Worm (Caenorhabditis elegans) whole organism, L4 larva: ENCODE data around the gene msp-64.

Source experiments
- D1046.2 ChIP-seq: fragments of 200-800 bp; sonication (Bioruptor generic); IDR thresholded peaks from 2 replicates; pipeline ENCODE4 v1.3.6; 2022; ENCODE audit warnings: missing genetic modification characterization, missing compliant biosample characterization
- F37D6.2 ChIP-seq: sonication (generic microtip); optimal IDR thresholded peaks from 2 replicates; lab custom pipeline; 2016; ENCODE audit warnings: mild to moderate bottlenecking, missing genetic modification characterization, missing compliant biosample characterization
- T20F7.1 ChIP-seq: fragments of 200-800 bp; sonication (Bioruptor generic); optimal IDR thresholded peaks from 2 replicates; lab custom pipeline; 2018; ENCODE audit warnings: mild to moderate bottlenecking, missing genetic modification characterization, missing compliant biosample characterization
- ZK546.5 ChIP-seq, 2 experiments: sonication (generic microtip); optimal IDR thresholded peaks; 2 replicates each; lab custom pipeline; 2017; ENCODE audit warnings: missing biosample characterization in 2 of 2, missing genetic modification characterization in 2 of 2
- aha-1 ChIP-seq: fragments of 150-350 bp; peaks from one replicate; lab custom pipeline; 2014; ENCODE audit warnings: missing biosample characterization, missing genetic modification characterization
- arid-1 ChIP-seq: fragments of 200-800 bp; sonication (Bioruptor generic); conservative IDR thresholded peaks from 2 replicates; pipeline ENCODE4 v1.3.6; 2022; ENCODE audit warnings: missing genetic modification reagents, missing genetic modification characterization, missing compliant biosample characterization
- ceh-20 ChIP-seq: fragments of 200-800 bp; sonication (Bioruptor generic); IDR thresholded peaks from 2 replicates; pipeline ENCODE4 v1.3.6; 2022; ENCODE audit warnings: missing genetic modification reagents, missing genetic modification characterization, missing compliant biosample characterization
- ceh-28 ChIP-seq: fragments of 150-350 bp; optimal IDR thresholded peaks from 2 replicates; lab custom pipeline; 2014; ENCODE audit warnings: missing biosample characterization, missing genetic modification reagents, missing genetic modification characterization
- ceh-32 ChIP-seq: sonication (generic microtip); optimal IDR thresholded peaks from 2 replicates; lab custom pipeline; 2016; ENCODE audit warnings: mild to moderate bottlenecking, missing genetic modification characterization, missing compliant biosample characterization; ENCODE audit not compliant: poor library complexity
- daf-12 ChIP-seq: fragments of 150-350 bp; optimal IDR thresholded peaks from 2 replicates; lab custom pipeline; 2014; ENCODE audit warnings: missing biosample characterization, missing genetic modification reagents, missing genetic modification characterization
- daf-16 ChIP-seq, 3 experiments: sonication (generic microtip); optimal IDR thresholded peaks; 2 replicates each; lab custom pipeline; 2016 to 2017; ENCODE audit warnings: missing genetic modification characterization in 3 of 3, missing genetic modification reagents in 3 of 3, mild to moderate bottlenecking in 2 of 3, missing compliant biosample characterization in 2 of 3, missing biosample characterization in 1 of 3, moderate library complexity in 1 of 3
- daf-8 ChIP-seq: fragments of 200-800 bp; sonication (Bioruptor generic); IDR thresholded peaks from 2 replicates; pipeline ENCODE4 v1.3.6; 2022; ENCODE audit warnings: missing genetic modification characterization, missing compliant biosample characterization
- dmd-6 ChIP-seq: fragments of 200-800 bp; sonication (Bioruptor generic); IDR thresholded peaks from 2 replicates; pipeline ENCODE4 v1.3.6; 2022; ENCODE audit warnings: missing genetic modification reagents, missing genetic modification characterization, missing compliant biosample characterization
- dpl-1 ChIP-seq: fragments of 150-350 bp; optimal IDR thresholded peaks from 2 replicates; lab custom pipeline; 2014; ENCODE audit warnings: missing biosample characterization, missing genetic modification reagents, missing genetic modification characterization
- duxl-1 ChIP-seq: sonication (generic microtip); optimal IDR thresholded peaks from 2 replicates; lab custom pipeline; 2016; ENCODE audit warnings: mild to moderate bottlenecking, missing genetic modification characterization, moderate library complexity, missing compliant biosample characterization; ENCODE audit not compliant: poor library complexity
- dve-1 ChIP-seq: sonication (generic microtip); optimal IDR thresholded peaks from 2 replicates; lab custom pipeline; 2017; ENCODE audit warnings: antibody characterized with exemption, mild to moderate bottlenecking, missing genetic modification characterization, missing compliant biosample characterization; ENCODE audit not compliant: insufficient read depth
- fkh-10 ChIP-seq: fragments of 150-350 bp; optimal IDR thresholded peaks from 2 replicates; lab custom pipeline; 2014; ENCODE audit warnings: missing biosample characterization, missing genetic modification reagents, missing genetic modification characterization
- hif-1 ChIP-seq, 2 experiments: sonication (generic microtip); optimal IDR thresholded peaks; 2 replicates each; lab custom pipeline; 2016 to 2017; ENCODE audit warnings: missing compliant biosample characterization in 2 of 2, missing genetic modification characterization in 2 of 2, missing genetic modification reagents in 2 of 2, missing genotype in 2 of 2, mild to moderate bottlenecking in 1 of 2
- hlh-11 ChIP-seq: fragments of 200-800 bp; sonication (Bioruptor generic); optimal IDR thresholded peaks from 2 replicates; lab custom pipeline; 2018; ENCODE audit warnings: mild to moderate bottlenecking, missing genetic modification characterization, missing compliant biosample characterization
- lim-7 ChIP-seq: fragments of 200-800 bp; sonication (Bioruptor generic); IDR thresholded peaks from 2 replicates; pipeline ENCODE4 v1.3.6; 2022; ENCODE audit warnings: missing genetic modification characterization, missing compliant biosample characterization
- lin-13 ChIP-seq: fragments of 150-350 bp; optimal IDR thresholded peaks from 2 replicates; lab custom pipeline; 2014; ENCODE audit warnings: missing biosample characterization, missing genetic modification reagents, missing genetic modification characterization
- lir-3 ChIP-seq: sonication (generic microtip); optimal IDR thresholded peaks from 2 replicates; lab custom pipeline; 2016; ENCODE audit warnings: mild to moderate bottlenecking, missing genetic modification characterization, missing compliant biosample characterization
- lsy-2 ChIP-seq, 2 experiments: fragments of 150-350 bp in 1 of 2; sonication (generic microtip) in 1 of 2; optimal IDR thresholded peaks; 2 replicates each; lab custom pipeline; 2014 to 2017; ENCODE audit warnings: missing biosample characterization in 2 of 2, missing genetic modification characterization in 2 of 2
- madf-9 ChIP-seq: fragments of 200-800 bp; sonication (Bioruptor generic); conservative IDR thresholded peaks from 2 replicates; pipeline ENCODE4 v1.3.6; 2022; ENCODE audit warnings: missing genetic modification reagents, missing genetic modification characterization, missing compliant biosample characterization
- mdt-29 ChIP-seq: fragments of 200-800 bp; sonication (Bioruptor generic); IDR thresholded peaks from 2 replicates; pipeline ENCODE4 v1.3.6; 2022; ENCODE audit warnings: missing genetic modification reagents, missing genetic modification characterization, missing compliant biosample characterization
- nhr-10 ChIP-seq: fragments of 150-350 bp; optimal IDR thresholded peaks from 2 replicates; lab custom pipeline; 2014; ENCODE audit warnings: missing biosample characterization, missing genetic modification characterization
- nhr-48 ChIP-seq: sonication (generic microtip); optimal IDR thresholded peaks from 2 replicates; lab custom pipeline; 2016; ENCODE audit warnings: mild to moderate bottlenecking, missing genetic modification characterization, missing compliant biosample characterization
- nhr-6 ChIP-seq: fragments of 150-350 bp; optimal IDR thresholded peaks from 2 replicates; lab custom pipeline; 2014; ENCODE audit warnings: missing biosample characterization, missing genetic modification characterization
- pha-4 ChIP-seq, 2 experiments: fragments of 150-350 bp in 1 of 2; fragments of 200-800 bp in 1 of 2; sonication (Bioruptor generic) in 1 of 2; IDR thresholded peaks in 1 of 2; optimal IDR thresholded peaks in 1 of 2; 2 replicates each; pipeline versions ENCODE4 v1.3.6 to Lab custom; 2014 to 2022; ENCODE audit warnings: missing genetic modification characterization in 2 of 2, missing genetic modification reagents in 2 of 2, missing biosample characterization in 1 of 2, missing compliant biosample characterization in 1 of 2
- php-3 ChIP-seq: fragments of 200-800 bp; sonication (Bioruptor generic); IDR thresholded peaks from 2 replicates; pipeline ENCODE4 v1.3.6; 2022; ENCODE audit warnings: missing genetic modification reagents, missing genetic modification characterization, missing compliant biosample characterization
- pqm-1 ChIP-seq: sonication (generic microtip); optimal IDR thresholded peaks from 2 replicates; lab custom pipeline; 2017; ENCODE audit warnings: missing biosample characterization, missing genetic modification characterization
- set-16 ChIP-seq: fragments of 200-800 bp; sonication (Bioruptor generic); IDR thresholded peaks from 2 replicates; pipeline ENCODE4 v1.3.6; 2022; ENCODE audit warnings: missing genetic modification reagents, missing genetic modification characterization, missing compliant biosample characterization
- snpc-1.2 ChIP-seq: fragments of 200-800 bp; sonication (Bioruptor generic); IDR thresholded peaks from 2 replicates; pipeline ENCODE4 v1.3.6; 2022; ENCODE audit warnings: missing genetic modification reagents, missing genetic modification characterization, missing compliant biosample characterization
- snpc-4 ChIP-seq: fragments of 150-350 bp; optimal IDR thresholded peaks from 2 replicates; lab custom pipeline; 2014; ENCODE audit warnings: missing biosample characterization, missing genetic modification characterization
- tag-97 ChIP-seq: fragments of 200-800 bp; sonication (Bioruptor generic); IDR thresholded peaks from 2 replicates; pipeline ENCODE4 v1.3.6; 2022; ENCODE audit warnings: missing genetic modification characterization, missing compliant biosample characterization
- tra-1 ChIP-seq: fragments of 200-800 bp; sonication (Bioruptor generic); IDR thresholded peaks from 2 replicates; pipeline ENCODE4 v1.3.6; 2022; ENCODE audit warnings: missing genetic modification reagents, missing genetic modification characterization, missing compliant biosample characterization
- unc-39 ChIP-seq: sonication (generic microtip); optimal IDR thresholded peaks from 2 replicates; lab custom pipeline; 2017; ENCODE audit warnings: missing biosample characterization, missing genetic modification characterization
- unc-62 ChIP-seq, 3 experiments: fragments of 150-350 bp in 1 of 3; sonication (generic microtip); optimal IDR thresholded peaks in 2 of 3; peaks in 1 of 3; 1 replicate in 1 of 3; 2 replicates in 2 of 3; lab custom pipeline; 2014 to 2017; ENCODE audit warnings: missing biosample characterization in 3 of 3, missing genetic modification characterization in 3 of 3, missing genetic modification reagents in 3 of 3, missing genotype in 1 of 3
- zfp-3 ChIP-seq: fragments of 200-800 bp; sonication (Bioruptor generic); conservative IDR thresholded peaks from 2 replicates; pipeline ENCODE4 v1.3.6; 2022; ENCODE audit warnings: missing genetic modification reagents, missing genetic modification characterization, missing compliant biosample characterization

The msp-64 gene

DNA sequence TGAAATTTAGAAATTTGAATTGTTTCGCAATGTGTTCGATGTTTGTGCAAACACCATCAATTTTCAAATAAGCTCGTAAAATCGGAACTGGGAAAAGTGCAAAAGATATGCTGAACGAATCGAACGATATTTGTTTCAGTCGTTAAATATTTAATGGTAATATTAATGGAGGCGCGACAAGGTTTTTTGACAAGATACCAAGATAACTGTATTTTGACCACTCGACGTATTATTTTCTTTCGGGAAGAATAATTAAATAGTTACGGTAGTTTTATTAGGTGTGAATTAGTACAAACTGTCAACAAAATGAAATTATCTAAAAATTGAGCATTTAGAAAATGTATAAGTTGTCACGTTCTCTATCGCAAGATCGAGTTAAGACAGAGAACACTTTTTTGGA is 5.8 kb downstream of the msp-64 start:
- TF ChIP-seq ceh-32 (tag; lab: Kevin White, UChicago) (no peak), hlh-11 (peak; percentile 21), nhr-6 (tag; lab: Kevin White, UChicago) (no peak), php-3 (GFP tag; lab: Robert Waterston, UW) (peak; percentile 96), pqm-1 (tag; lab: Kevin White, UChicago) (peak; percentile 9), T20F7.1 (GFP tag; lab: Kevin White, UChicago) (peak; percentile 41), aha-1 (no peak), daf-16 (GFP tag; optimal IDR thresholded peaks at IDR 0.05; lab: Kevin White, UChicago) (no peak), daf-16 (tag; optimal IDR thresholded peaks at IDR 0.05; lab: Kevin White, UChicago) (peak; percentile 72), hif-1 (tag; optimal IDR thresholded peaks at IDR 0.05; lab: Kevin White, UChicago) (peak in 1 of 2 experiments; percentile 8), tag-97 (GFP tag; lab: Robert Waterston, UW) (no peak), dve-1 (peak; percentile 70), arid-1 (GFP tag; lab: Robert Waterston, UW) (no peak), daf-12 (tag; lab: Kevin White, UChicago) (no peak), ceh-20 (GFP tag; lab: Robert Waterston, UW) (peak; percentile 22; the same call in 1 of the 2 replicates), tra-1 (GFP tag; lab: Robert Waterston, UW) (no peak)

DNA sequence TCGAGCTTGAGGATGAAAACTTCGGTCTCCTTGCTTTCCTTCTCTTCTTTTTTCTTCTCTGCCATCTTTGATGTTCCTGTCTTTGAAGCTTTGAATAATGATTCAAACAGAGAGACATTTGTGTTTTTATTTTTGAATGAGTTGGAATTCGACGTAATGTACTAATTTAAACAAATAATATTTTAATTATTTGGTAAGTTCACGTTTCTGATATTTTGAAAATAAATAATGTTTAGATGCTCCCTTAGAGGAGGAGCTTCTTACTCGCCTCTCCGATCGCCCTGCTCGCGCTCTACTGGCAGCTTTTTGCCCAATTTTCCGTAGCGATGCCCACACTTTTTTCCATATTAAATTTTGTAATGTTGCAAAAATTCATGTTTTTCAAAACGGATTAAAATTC is 9.1 kb downstream of the msp-64 start, which contains the start of the genes K05F1.9 and K05F1.1:
TSS of gene K05F1.9 (minus strand) at position 101 of the 400 bp plus-strand sequence.
TSS of gene K05F1.1 (plus strand) at position 308 of the 400 bp plus-strand sequence.
- no peak for TF ChIP-seq F37D6.2 (tag; lab: Kevin White, UChicago)
- no peak for TF ChIP-seq ZK546.5 (tag; optimal IDR thresholded peaks at IDR 0.05; lab: Kevin White, UChicago)
- no peak for TF ChIP-seq nhr-10
- TF ChIP-seq D1046.2 (GFP tag; lab: Robert Waterston, UW) = no peak
- TF ChIP-seq zfp-3 (GFP tag; lab: Robert Waterston, UW) = no peak
- TF ChIP-seq dpl-1 (GFP tag; lab: Kevin White, UChicago) = no peak

- TF ChIP-seq snpc-4 (tag; lab: Kevin White, UChicago) (no peak), php-3 (GFP tag; lab: Robert Waterston, UW) (no peak), mdt-29 (GFP tag; lab: Robert Waterston, UW) (no peak), lir-3 (tag; lab: Kevin White, UChicago) (no peak), unc-39 (tag; lab: Kevin White, UChicago) (no peak), lsy-2 (tag; optimal IDR thresholded peaks at IDR 0.05; lab: Kevin White, UChicago) (no peak), dmd-6 (GFP tag; lab: Robert Waterston, UW) (no peak), fkh-10 (GFP tag; lab: Kevin White, UChicago) (no peak), nhr-48 (tag; lab: Kevin White, UChicago) (no peak), lim-7 (GFP tag; lab: Robert Waterston, UW) (no peak), ceh-28 (tag; lab: Kevin White, UChicago) (no peak), zfp-3 (GFP tag; lab: Robert Waterston, UW) (no peak), lin-13 (GFP tag; lab: Kevin White, UChicago) (no peak)
Observed at ce11 chrII:5799553-5799952, 10.6 kb downstream of the msp-64 start, which contains the start of gene K05F1.8. K05F1.8 (minus strand) TSS chrII:5799653.

DNA sequence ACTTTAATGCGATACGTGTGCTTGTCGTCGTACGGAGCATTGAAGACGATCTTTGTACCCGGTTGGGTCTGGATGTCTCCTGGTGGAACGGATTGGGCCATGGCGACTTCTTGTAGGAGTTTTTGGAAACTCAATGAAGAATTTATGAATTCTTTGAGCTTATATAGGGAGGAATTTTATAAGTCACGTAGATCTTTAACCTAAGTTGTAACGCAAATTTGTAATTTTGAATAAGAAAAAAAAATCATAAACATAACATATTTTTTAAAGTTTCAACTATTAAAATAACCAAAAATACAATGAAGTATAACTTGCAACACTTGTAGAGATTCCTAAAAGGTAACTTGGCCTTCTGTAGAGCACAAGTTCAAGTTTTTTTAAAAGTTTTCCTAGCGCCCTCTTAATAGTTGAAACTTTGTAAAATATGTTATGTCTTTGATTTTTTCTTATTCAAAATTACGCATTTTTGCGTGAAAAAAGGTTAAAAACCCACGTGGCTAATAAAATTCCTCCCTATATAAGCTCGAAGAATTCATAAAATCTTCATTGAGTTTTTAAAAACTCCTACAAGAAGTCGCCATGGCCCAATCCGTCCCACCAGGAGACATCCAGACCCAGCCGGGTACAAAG is 12.7 kb downstream of the msp-64 start, which contains the start of the genes msp-63 and msp-142:
TSS of gene msp-63 (minus strand) at position 101 of the 630 bp plus-strand sequence.
TSS of gene msp-142 (plus strand) at position 580 of the 630 bp plus-strand sequence.
- TF ChIP-seq php-3 (GFP tag; lab: Robert Waterston, UW) (no peak), set-16 (no peak), daf-8 (GFP tag; lab: Robert Waterston, UW) (no peak), snpc-1.2 (GFP tag; lab: Robert Waterston, UW) (no peak), pha-4 (GFP tag; IDR thresholded peaks at IDR 0.05; lab: Robert Waterston, UW) (no peak), pha-4 (tag; optimal IDR thresholded peaks at IDR 0.05; lab: Kevin White, UChicago) (no peak), unc-62 (GFP tag; optimal IDR thresholded peaks at IDR 0.05 in 1 of 2; lab: Kevin White, UChicago) (no peak), unc-62 (tag; optimal IDR thresholded peaks at IDR 0.05; lab: Kevin White, UChicago) (no peak), madf-9 (no peak), duxl-1 (tag; lab: Kevin White, UChicago) (no peak)
